Fruit fly (Drosophila melanogaster): ENCODE results near the gene CG43725.
A peak's percentile ranks its signal among the peaks of the same experiment; 100 is the strongest.

Gene CG43725

dm6 chr2L:11039548-11040144 lies 35.7 kb upstream of the CG43725 start (continued):
- TF ChIP-seq ac (GFP tag; optimal IDR thresholded peaks at IDR 0.05) (no peak), CG12769 (tag; optimal IDR thresholded peaks at IDR 0.05) (no peak), aop (GFP tag; IDR thresholded peaks at IDR 0.05) (no peak), CG12071 (GFP tag; optimal IDR thresholded peaks at IDR 0.05) (no peak), fd96Cb (tag; optimal IDR thresholded peaks at IDR 0.05) (no peak), CG10267 (tag; optimal IDR thresholded peaks at IDR 0.05) (no peak), hb (GFP tag; IDR thresholded peaks at IDR 0.05; ENCODE audit: partially characterized antibody) (no peak), klu (GFP tag; IDR thresholded peaks at IDR 0.05) (no peak), maf-S (GFP tag; optimal IDR thresholded peaks at IDR 0.05) (no peak), CG8290 (GFP tag; optimal IDR thresholded peaks at IDR 0.05) (no peak), CG8290 (tag; optimal IDR thresholded peaks at IDR 0.05) (no peak), CG8944 (GFP tag; optimal IDR thresholded peaks at IDR 0.05) (no peak), CG4730 (GFP tag; IDR thresholded peaks at IDR 0.05) (no peak), cas (GFP tag; IDR thresholded peaks at IDR 0.05) (no peak), mirr (GFP tag; optimal IDR thresholded peaks at IDR 0.05) (peak; percentile 65), CG30020 (tag; optimal IDR thresholded peaks at IDR 0.05) (no peak), CG17612 (GFP tag; IDR thresholded peaks at IDR 0.05) (no peak), B-H1 (GFP tag; IDR thresholded peaks at IDR 0.05) (no peak), CG15073 (GFP tag; optimal IDR thresholded peaks at IDR 0.05) (no peak), CG32532 (GFP tag; IDR thresholded peaks at IDR 0.05) (no peak), Xbp1 (GFP tag; optimal IDR thresholded peaks at IDR 0.05) (no peak), NC2β (GFP tag; optimal IDR thresholded peaks at IDR 0.05) (no peak), vvl (GFP tag; IDR thresholded peaks at IDR 0.05) (no peak; the same call in 1 of the 2 replicates), pzg (GFP tag; optimal IDR thresholded peaks at IDR 0.05) (no peak), CG13894 (tag; optimal IDR thresholded peaks at IDR 0.05) (peak; percentile 61), sug (tag; optimal IDR thresholded peaks at IDR 0.05) (peak; percentile 77), tup (GFP tag; optimal IDR thresholded peaks at IDR 0.05) (no peak), Hand (GFP tag; optimal IDR thresholded peaks at IDR 0.05) (no peak), gsb-n (tag; optimal IDR thresholded peaks at IDR 0.05) (no peak), CG9215 (GFP tag; IDR thresholded peaks at IDR 0.05) (no peak), CG17359 (tag; optimal IDR thresholded peaks at IDR 0.05) (no peak), CG7556 (GFP tag; optimal IDR thresholded peaks at IDR 0.05) (no peak), Ravus (GFP tag; IDR thresholded peaks at IDR 0.05) (no peak), CG17912 (GFP tag; optimal IDR thresholded peaks at IDR 0.05) (no peak), Nf-YA (GFP tag; IDR thresholded peaks at IDR 0.05) (no peak), pan (optimal IDR thresholded peaks at IDR 0.05) (no peak), pan (GFP tag; optimal IDR thresholded peaks at IDR 0.05 in 1 of 2, IDR thresholded peaks at IDR 0.05 in 1 of 2) (no peak), vnd (GFP tag; IDR thresholded peaks at IDR 0.05; ENCODE audit: partially characterized antibody) (no peak), gt (GFP tag; IDR thresholded peaks at IDR 0.05) (no peak), CG7839 (tag; optimal IDR thresholded peaks at IDR 0.05) (no peak), Eip74EF (GFP tag; optimal IDR thresholded peaks at IDR 0.05) (no peak), slbo (GFP tag; IDR thresholded peaks at IDR 0.05) (no peak), CG13296 (GFP tag; optimal IDR thresholded peaks at IDR 0.05) (no peak), GATAe (GFP tag; conservative IDR thresholded peaks at IDR 0.05) (peak; percentile 50; the same call in 1 of the 2 replicates), emc (GFP tag; optimal IDR thresholded peaks at IDR 0.05) (no peak), dm (GFP tag; optimal IDR thresholded peaks at IDR 0.05) (no peak), CG18619 (GFP tag; optimal IDR thresholded peaks at IDR 0.05) (no peak), CG15514 (GFP tag; optimal IDR thresholded peaks at IDR 0.05) (peak; percentile 1), nerfin-1 (tag; optimal IDR thresholded peaks at IDR 0.05) (no peak), Xrp1 (GFP tag; IDR thresholded peaks at IDR 0.05) (no peak), CG2116 (GFP tag; optimal IDR thresholded peaks at IDR 0.05) (no peak)
